Worm (Caenorhabditis elegans): ENCODE results near the gene C03B1.14.

The C03B1.14 gene

ce11 chrX:6311391-6311790 lies 49.2 kb downstream of the C03B1.14 start, which contains the start of gene npr-38:
TSS of gene npr-38 (plus strand) at chrX:6311691.
- TF ChIP-seq nhr-12 (tag; optimal IDR thresholded peaks at IDR 0.05): no peak
- no peak for TF ChIP-seq ceh-82 (tag; optimal IDR thresholded peaks at IDR 0.05)
- no peak for TF ChIP-seq swsn-7 (tag; optimal IDR thresholded peaks at IDR 0.05)
- no peak for TF ChIP-seq tlp-1 (tag; optimal IDR thresholded peaks at IDR 0.05)
- TF ChIP-seq aly-2 (tag; optimal IDR thresholded peaks at IDR 0.05): no peak
- TF ChIP-seq C34B4.2 (tag; optimal IDR thresholded peaks at IDR 0.05): no peak
- no peak for TF ChIP-seq fos-1 (tag; optimal IDR thresholded peaks at IDR 0.05)
- no peak for TF ChIP-seq pax-3 (tag; optimal IDR thresholded peaks at IDR 0.05)
- no peak for TF ChIP-seq mab-9 (GFP tag; IDR thresholded peaks at IDR 0.05)
- TF ChIP-seq nhr-85 (tag): no peak
- TF ChIP-seq fkh-8 (tag; optimal IDR thresholded peaks at IDR 0.05): no peak
- no peak for TF ChIP-seq nhr-90 (tag; optimal IDR thresholded peaks at IDR 0.05; ENCODE audit: poor library complexity)

Measured in whole organism, L1 larva.